Worm (Caenorhabditis elegans) whole organism, young adult: ENCODE results near the gene ndx-3.

Experiments used
- B0336.3 ChIP-seq: fragments of 200-800 bp; sonication (Bioruptor generic); IDR thresholded peaks from 2 replicates; pipeline ENCODE4 v1.3.6; 2022; ENCODE audit warnings: missing genetic modification characterization, missing compliant biosample characterization
- C17E4.6 ChIP-seq: fragments of 200-800 bp; sonication (Bioruptor generic); IDR thresholded peaks from 2 replicates; pipeline ENCODE4 v1.3.6; 2022; ENCODE audit warnings: missing genetic modification reagents, missing genetic modification characterization, missing compliant biosample characterization
- F37B4.10 ChIP-seq: fragments of 200-800 bp; sonication (Bioruptor generic); IDR thresholded peaks from 2 replicates; pipeline ENCODE4 v1.3.6; 2022; ENCODE audit warnings: missing genetic modification characterization, missing compliant biosample characterization
- F55B11.4 ChIP-seq: sonication (generic microtip); optimal IDR thresholded peaks from 2 replicates; lab custom pipeline; 2016; ENCODE audit warnings: missing compliant biosample characterization, missing genetic modification characterization, borderline replicate concordance; ENCODE audit not compliant: insufficient read depth
- F57A8.1 ChIP-seq: fragments of 200-800 bp; sonication (Bioruptor generic); optimal IDR thresholded peaks from 2 replicates; lab custom pipeline; 2018; ENCODE audit warnings: mild to moderate bottlenecking, missing genetic modification characterization, moderate library complexity, missing compliant biosample characterization
- Y53G8AR.9 ChIP-seq: fragments of 200-800 bp; sonication (Bioruptor generic); conservative IDR thresholded peaks from 2 replicates; pipeline ENCODE4 v1.3.6; 2022; ENCODE audit warnings: missing genetic modification reagents, missing genetic modification characterization, missing compliant biosample characterization
- Y56A3A.18 ChIP-seq: fragments of 200-800 bp; sonication (Bioruptor generic); IDR thresholded peaks from 2 replicates; pipeline ENCODE4 v1.3.6; 2022; ENCODE audit warnings: missing genetic modification reagents, missing genetic modification characterization, missing compliant biosample characterization
- ZK185.1 ChIP-seq: sonication (generic microtip); optimal IDR thresholded peaks from 2 replicates; lab custom pipeline; 2016; ENCODE audit warnings: mild to moderate bottlenecking, missing genetic modification characterization, missing compliant biosample characterization; ENCODE audit not compliant: poor library complexity, severe bottlenecking
- ama-1 ChIP-seq, 3 experiments: fragments of 150-350 bp in 1 of 3; sonication (generic microtip) in 2 of 3; optimal IDR thresholded peaks; 2 replicates each; lab custom pipeline; 2014 to 2018; ENCODE audit warnings: missing biosample characterization in 2 of 3, missing genetic modification characterization in 2 of 3, missing genetic modification reagents in 2 of 3
- attf-3 ChIP-seq: fragments of 200-800 bp; sonication (Bioruptor generic); conservative IDR thresholded peaks from 2 replicates; pipeline ENCODE4 v1.3.6; 2022; ENCODE audit warnings: missing genetic modification reagents, missing genetic modification characterization, missing compliant biosample characterization
- cebp-1 ChIP-seq, 2 experiments: fragments of 200-800 bp in 1 of 2; sonication (Bioruptor generic) in 1 of 2; sonication (generic microtip) in 1 of 2; IDR thresholded peaks in 1 of 2; optimal IDR thresholded peaks in 1 of 2; 2 replicates each; pipeline versions ENCODE4 v1.3.6 to Lab custom; 2017 to 2022; ENCODE audit warnings: missing compliant biosample characterization in 2 of 2, missing genetic modification characterization in 2 of 2, mild to moderate bottlenecking in 1 of 2, missing genetic modification reagents in 1 of 2, moderate library complexity in 1 of 2
- ceh-27 ChIP-seq: fragments of 200-800 bp; sonication (Bioruptor generic); optimal IDR thresholded peaks from 2 replicates; lab custom pipeline; 2018; ENCODE audit warnings: mild to moderate bottlenecking, missing genetic modification characterization, moderate library complexity, missing compliant biosample characterization
- egl-18 ChIP-seq: fragments of 200-800 bp; sonication (Bioruptor generic); IDR thresholded peaks from 2 replicates; pipeline ENCODE4 v1.3.6; 2022; ENCODE audit warnings: missing genetic modification reagents, missing genetic modification characterization, missing compliant biosample characterization
- ekl-4 ChIP-seq: fragments of 200-800 bp; sonication (Bioruptor generic); IDR thresholded peaks from 2 replicates; pipeline ENCODE4 v1.3.6; 2022; ENCODE audit warnings: missing genetic modification reagents, missing genetic modification characterization, missing compliant biosample characterization
- ets-4 ChIP-seq: fragments of 200-800 bp; sonication (Bioruptor generic); optimal IDR thresholded peaks from 2 replicates; lab custom pipeline; 2018; ENCODE audit warnings: mild to moderate bottlenecking, missing genetic modification characterization, missing compliant biosample characterization
- gei-17 ChIP-seq: fragments of 200-800 bp; sonication (Bioruptor generic); optimal IDR thresholded peaks from 2 replicates; lab custom pipeline; 2018; ENCODE audit warnings: mild to moderate bottlenecking, missing genetic modification characterization, missing compliant biosample characterization
- hlh-12 ChIP-seq: sonication (generic microtip); optimal IDR thresholded peaks from 2 replicates; lab custom pipeline; 2016; ENCODE audit warnings: missing genetic modification characterization, missing compliant biosample characterization
- hmg-1.2 ChIP-seq: fragments of 200-800 bp; sonication (Bioruptor generic); IDR thresholded peaks from 2 replicates; pipeline ENCODE4 v1.3.6; 2022; ENCODE audit warnings: missing genetic modification reagents, missing genetic modification characterization, missing compliant biosample characterization
- hrde-1 ChIP-seq: sonication (generic microtip); optimal IDR thresholded peaks from 2 replicates; lab custom pipeline; 2016; ENCODE audit warnings: missing genetic modification characterization, mild to moderate bottlenecking, missing compliant biosample characterization, moderate library complexity, missing genotype, missing genetic modification reagents, borderline replicate concordance
- madf-6 ChIP-seq: fragments of 200-800 bp; sonication (Bioruptor generic); IDR thresholded peaks from 2 replicates; pipeline ENCODE4 v1.3.6; 2022; ENCODE audit warnings: missing genetic modification reagents, missing genetic modification characterization, missing compliant biosample characterization
- nfyb-1 ChIP-seq: fragments of 200-800 bp; sonication (Bioruptor generic); IDR thresholded peaks from 2 replicates; pipeline ENCODE4 v1.3.6; 2022; ENCODE audit warnings: missing genetic modification reagents, missing genetic modification characterization, missing compliant biosample characterization
- nhr-80 ChIP-seq: sonication (generic microtip); optimal IDR thresholded peaks from 2 replicates; lab custom pipeline; 2016; ENCODE audit warnings: missing genetic modification characterization, missing compliant biosample characterization
- nhr-90 ChIP-seq: sonication (generic microtip); optimal IDR thresholded peaks from 2 replicates; lab custom pipeline; 2016; ENCODE audit warnings: missing genotype, mild to moderate bottlenecking, missing genetic modification characterization, missing compliant biosample characterization
- repo-1 ChIP-seq: sonication (generic microtip); optimal IDR thresholded peaks from 2 replicates; lab custom pipeline; 2017; ENCODE audit warnings: mild to moderate bottlenecking, missing genetic modification characterization, missing compliant biosample characterization
- snpc-1.1 ChIP-seq: sonication (generic microtip); optimal IDR thresholded peaks from 2 replicates; lab custom pipeline; 2017; ENCODE audit warnings: missing genetic modification characterization, mild to moderate bottlenecking, missing compliant biosample characterization, antibody characterized with exemption, moderate library complexity, missing genotype, missing genetic modification reagents; ENCODE audit not compliant: insufficient read depth
- snpc-1.3 ChIP-seq: sonication (generic microtip); optimal IDR thresholded peaks from 2 replicates; lab custom pipeline; 2017; ENCODE audit warnings: missing genetic modification characterization, mild to moderate bottlenecking, missing compliant biosample characterization, antibody characterized with exemption, moderate library complexity, missing genotype, missing genetic modification reagents; ENCODE audit not compliant: insufficient read depth
- snpc-3.4 ChIP-seq: sonication (generic microtip); optimal IDR thresholded peaks from 2 replicates; lab custom pipeline; 2017; ENCODE audit warnings: missing genetic modification characterization, mild to moderate bottlenecking, missing compliant biosample characterization, antibody characterized with exemption, moderate library complexity, missing genotype, missing genetic modification reagents
- sptf-2 ChIP-seq: fragments of 200-800 bp; sonication (Bioruptor generic); optimal IDR thresholded peaks from 2 replicates; lab custom pipeline; 2018; ENCODE audit warnings: mild to moderate bottlenecking, missing genetic modification characterization, missing compliant biosample characterization
- xnd-1 ChIP-seq: sonication (generic microtip); optimal IDR thresholded peaks from 2 replicates; lab custom pipeline; 2016; ENCODE audit warnings: missing genotype, missing genetic modification reagents, missing genetic modification characterization, missing compliant biosample characterization
- zfh-2 ChIP-seq: fragments of 200-800 bp; sonication (Bioruptor generic); conservative IDR thresholded peaks from 2 replicates; pipeline ENCODE4 v1.3.6; 2022; ENCODE audit warnings: missing genetic modification reagents, missing genetic modification characterization, missing compliant biosample characterization
- ztf-25 ChIP-seq: fragments of 200-800 bp; sonication (Bioruptor generic); IDR thresholded peaks from 2 replicates; pipeline ENCODE4 v1.3.6; 2022; ENCODE audit warnings: missing genetic modification reagents, missing genetic modification characterization, missing compliant biosample characterization
- ztf-26 ChIP-seq: sonication (generic microtip); optimal IDR thresholded peaks from 2 replicates; lab custom pipeline; 2017; ENCODE audit warnings: missing genetic modification characterization, missing compliant biosample characterization
- ztf-6 ChIP-seq: fragments of 200-800 bp; sonication (Bioruptor generic); IDR thresholded peaks from 2 replicates; pipeline ENCODE4 v1.3.6; 2022; ENCODE audit warnings: missing genetic modification reagents, missing genetic modification characterization, missing compliant biosample characterization

Gene ndx-3

ce11 chrII:4942829-4943228 is 10.6 kb upstream of the ndx-3 start:
- TF ChIP-seq Y56A3A.18 (no peak), nhr-80 (tag; lab: Kevin White, UChicago) (peak; percentile 21)

- TF ChIP-seq cebp-1 (GFP tag; IDR thresholded peaks at IDR 0.05; lab: Robert Waterston, UW) = no peak
- no peak for TF ChIP-seq cebp-1 (tag; optimal IDR thresholded peaks at IDR 0.05; lab: Kevin White, UChicago)
- TF ChIP-seq sptf-2 (GFP tag; lab: Kevin White, UChicago) = no peak
- no peak for TF ChIP-seq ceh-27 (GFP tag; lab: Kevin White, UChicago)
- TF ChIP-seq snpc-1.1 (tag; lab: Kevin White, UChicago) = no peak
- TF ChIP-seq attf-3 (GFP tag; lab: Robert Waterston, UW) = no peak
- TF ChIP-seq egl-18 (GFP tag; lab: Robert Waterston, UW) = no peak
- TF ChIP-seq zfh-2 (GFP tag; lab: Robert Waterston, UW) = no peak
- no peak for TF ChIP-seq F57A8.1
- no peak for TF ChIP-seq hrde-1 (tag; lab: Kevin White, UChicago)
- no peak for TF ChIP-seq nhr-90 (tag; lab: Kevin White, UChicago)
- no peak for TF ChIP-seq ztf-6 (GFP tag; lab: Robert Waterston, UW)
- TF ChIP-seq F55B11.4 (tag; lab: Kevin White, UChicago) = no peak
Measured at ce11 chrII:4943849-4944248, 9.5 kb upstream of the ndx-3 start, which contains the start of gene mdt-4. mdt-4 (minus strand) TSS chrII:4943949.

- TF ChIP-seq attf-3 (GFP tag; lab: Robert Waterston, UW) = peak; percentile 82
- no peak for TF ChIP-seq ets-4 (GFP tag; lab: Kevin White, UChicago)
Measured at ce11 chrII:4945695-4946094, 7.7 kb upstream of the ndx-3 start, which contains the start of the genes gldi-11 and ZK546.2. gldi-11 (minus strand) TSS chrII:4945789. ZK546.2 (plus strand) TSS chrII:4946027.

- TF ChIP-seq ZK185.1 (peak; percentile 23), zfh-2 (GFP tag; lab: Robert Waterston, UW) (no peak)
Measured at ce11 chrII:4946775-4947174, 6.6 kb upstream of the ndx-3 start.

ce11 chrII:4948118-4948517 is 5.3 kb upstream of the ndx-3 start:
- TF ChIP-seq snpc-1.3 (tag; lab: Kevin White, UChicago) = no peak
- TF ChIP-seq ekl-4 (GFP tag; lab: Robert Waterston, UW) = 0 out of 2 replicates have a peak, but pooled peaks have one; percentile 17
- peak; percentile 46 for TF ChIP-seq snpc-3.4 (tag; lab: Kevin White, UChicago)
- no peak for TF ChIP-seq F37B4.10 (GFP tag; lab: Robert Waterston, UW)
- 0 out of 2 replicates have a peak, but pooled peaks have one; percentile 47 for TF ChIP-seq Y53G8AR.9 (GFP tag; lab: Robert Waterston, UW)
- TF ChIP-seq hrde-1 (tag; lab: Kevin White, UChicago) = peak; percentile 13
- TF ChIP-seq repo-1 = peak; percentile 63
- no peak for TF ChIP-seq hlh-12 (tag; lab: Kevin White, UChicago)
- no peak for TF ChIP-seq xnd-1
- no peak for TF ChIP-seq gei-17 (GFP tag; lab: Kevin White, UChicago)
- no peak for TF ChIP-seq ama-1 (optimal IDR thresholded peaks at IDR 0.05; lab: Kevin White, UChicago)
- no peak for TF ChIP-seq ama-1 (GFP tag; optimal IDR thresholded peaks at IDR 0.05; lab: Kevin White, UChicago)
- TF ChIP-seq madf-6 (GFP tag; lab: Robert Waterston, UW) = peak; percentile 43
- no peak for TF ChIP-seq zfh-2 (GFP tag; lab: Robert Waterston, UW)
- peak; percentile 52; the same call in 1 of the 2 replicates for TF ChIP-seq C17E4.6 (GFP tag; lab: Robert Waterston, UW)
- TF ChIP-seq hmg-1.2 (GFP tag; lab: Robert Waterston, UW) = peak; percentile 4; the same call in 1 of the 2 replicates
- 0 out of 2 replicates have a peak, but pooled peaks have one; percentile 10 for TF ChIP-seq nfyb-1 (GFP tag; lab: Robert Waterston, UW)
- TF ChIP-seq egl-18 (GFP tag; lab: Robert Waterston, UW) = 0 out of 2 replicates have a peak, but pooled peaks have one; percentile 54
- TF ChIP-seq ztf-26 (tag; lab: Kevin White, UChicago) = no peak
- peak; percentile 62; the same call in 1 of the 2 replicates for TF ChIP-seq B0336.3 (GFP tag; lab: Robert Waterston, UW)
- no peak for TF ChIP-seq ztf-25 (GFP tag; lab: Robert Waterston, UW)
